Worm (Caenorhabditis elegans) whole organism, mixed stage, embryonic: ENCODE results near the gene F13E9.16.

ENCODE experiments used
- bed-3 ChIP-seq: fragments of 200-800 bp; sonication (Bioruptor generic); optimal IDR thresholded peaks from 3 replicates; lab custom pipeline; 2018; ENCODE audit warnings: mild to moderate bottlenecking, missing genetic modification characterization, moderate library complexity, missing compliant biosample characterization
- blmp-1 ChIP-seq: fragments of 150-350 bp; optimal IDR thresholded peaks from 2 replicates; lab custom pipeline; 2014; ENCODE audit warnings: missing biosample characterization, missing genetic modification characterization
- ces-1 ChIP-seq: fragments of 150-350 bp; optimal IDR thresholded peaks from 2 replicates; lab custom pipeline; 2014; ENCODE audit warnings: missing biosample characterization, missing genetic modification reagents, missing genetic modification characterization
- elt-3 ChIP-seq: fragments of 150-350 bp; optimal IDR thresholded peaks from 2 replicates; lab custom pipeline; 2014; ENCODE audit warnings: missing biosample characterization, missing genetic modification characterization
- lin-13 ChIP-seq: fragments of 150-350 bp; optimal IDR thresholded peaks from 2 replicates; lab custom pipeline; 2014; ENCODE audit warnings: missing biosample characterization, missing genetic modification characterization
- nhr-28 ChIP-seq: fragments of 150-350 bp; optimal IDR thresholded peaks from 2 replicates; lab custom pipeline; 2014; ENCODE audit warnings: missing biosample characterization, missing genetic modification characterization
- unc-62 ChIP-seq: fragments of 150-350 bp; optimal IDR thresholded peaks from 2 replicates; lab custom pipeline; 2014; ENCODE audit warnings: missing biosample characterization, missing genetic modification reagents, missing genetic modification characterization
- ztf-11 ChIP-seq: fragments of 150-350 bp; optimal IDR thresholded peaks from 2 replicates; lab custom pipeline; 2014; ENCODE audit warnings: missing biosample characterization, missing genetic modification characterization

DNA sequence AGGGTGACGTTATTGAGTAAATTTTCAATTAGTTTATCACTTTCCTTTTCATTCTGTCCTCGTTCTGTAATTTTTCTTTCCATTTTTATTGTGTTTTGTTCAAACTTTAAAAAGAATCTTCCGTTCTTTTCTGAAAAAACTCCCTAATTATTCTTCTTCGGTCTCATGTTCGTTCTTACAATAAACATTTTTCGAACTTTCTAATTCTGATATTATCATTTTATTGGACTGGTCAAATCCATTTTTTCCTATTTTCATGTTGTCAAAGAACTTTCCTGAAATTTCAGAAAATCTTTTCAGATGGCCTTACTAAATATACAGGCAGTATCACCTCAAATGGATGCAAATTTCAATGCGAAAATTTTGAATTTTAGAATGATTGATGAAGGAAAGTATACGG lies 23.2 kb downstream of the F13E9.16 start, which contains the start of gene nish-1:
- TF ChIP-seq bed-3 (GFP tag; lab: Kevin White, UChicago) (no peak), blmp-1 (tag; lab: Kevin White, UChicago) (no peak), ces-1 (GFP tag; lab: Kevin White, UChicago) (no peak), elt-3 (tag; lab: Kevin White, UChicago) (no peak), ztf-11 (tag; lab: Kevin White, UChicago) (no peak), nhr-28 (tag; lab: Kevin White, UChicago) (no peak), lin-13 (tag; lab: Kevin White, UChicago) (no peak), unc-62 (GFP tag; lab: Kevin White, UChicago) (no peak)
